Fruit fly (Drosophila melanogaster) whole organism, prepupa: ENCODE data around the gene nxf2.

Source experiments
- Blimp-1 ChIP-seq: fragments of 200-800 bp; sonication (Bioruptor generic); optimal IDR thresholded peaks from 3 replicates; lab custom pipeline; 2017; ENCODE audit warnings: missing biosample characterization, missing genetic modification characterization, mild to moderate bottlenecking, moderate library complexity, missing genetic modification reagents
- CG10669 ChIP-seq: fragments of 200-800 bp; sonication (Bioruptor generic); optimal IDR thresholded peaks from 3 replicates; lab custom pipeline; 2018; ENCODE audit warnings: missing biosample characterization, mild to moderate bottlenecking, missing genetic modification characterization, moderate library complexity
- CG11294 ChIP-seq: fragments of 200-800 bp; sonication (Bioruptor generic); IDR thresholded peaks from 2 replicates; pipeline ENCODE4 v1.3.6; 2022; ENCODE audit warnings: missing biosample characterization, missing genetic modification characterization
- CG11902 ChIP-seq: fragments of 200-800 bp; sonication (Bioruptor generic); optimal IDR thresholded peaks from 3 replicates; lab custom pipeline; 2016; ENCODE audit warnings: missing biosample characterization, missing genetic modification characterization
- CG15336 ChIP-seq: fragments of 200-800 bp; sonication (Bioruptor generic); IDR thresholded peaks from 2 replicates; pipeline ENCODE4 v1.3.6; 2022; ENCODE audit warnings: missing biosample characterization, missing genetic modification characterization
- CG16779 ChIP-seq: fragments of 200-800 bp; sonication (Bioruptor generic); optimal IDR thresholded peaks from 3 replicates; lab custom pipeline; 2017; ENCODE audit warnings: missing biosample characterization, mild to moderate bottlenecking, missing genetic modification characterization
- CG31627 ChIP-seq: fragments of 200-800 bp; sonication (Bioruptor generic); optimal IDR thresholded peaks from 3 replicates; lab custom pipeline; 2016; ENCODE audit warnings: missing biosample characterization, missing genetic modification characterization
- CG32006 ChIP-seq: fragments of 200-800 bp; sonication (Bioruptor generic); optimal IDR thresholded peaks from 3 replicates; lab custom pipeline; 2017; ENCODE audit warnings: missing biosample characterization, mild to moderate bottlenecking, missing genetic modification characterization
- CG3919 ChIP-seq: fragments of 200-800 bp; sonication (Bioruptor generic); optimal IDR thresholded peaks from 3 replicates; lab custom pipeline; 2016; ENCODE audit warnings: missing biosample characterization, missing genetic modification characterization
- CG4318 ChIP-seq: fragments of 200-800 bp; sonication (Bioruptor generic); optimal IDR thresholded peaks from 3 replicates; lab custom pipeline; 2017; ENCODE audit warnings: missing biosample characterization, mild to moderate bottlenecking, missing genetic modification characterization
- CG6808 ChIP-seq: fragments of 200-800 bp; sonication (Bioruptor generic); optimal IDR thresholded peaks from 3 replicates; lab custom pipeline; 2017; ENCODE audit warnings: missing biosample characterization, missing genetic modification characterization, mild to moderate bottlenecking, moderate library complexity, missing genetic modification reagents
- CG6854 ChIP-seq: fragments of 200-800 bp; sonication (Bioruptor generic); optimal IDR thresholded peaks from 2 replicates; lab custom pipeline; 2017; ENCODE audit warnings: missing biosample characterization, mild to moderate bottlenecking, missing genetic modification characterization
- CG7368 ChIP-seq: fragments of 200-800 bp; sonication (Bioruptor generic); optimal IDR thresholded peaks from 3 replicates; lab custom pipeline; 2016; ENCODE audit warnings: missing biosample characterization, missing genetic modification characterization
- CG8319 ChIP-seq: fragments of 200-800 bp; sonication (Bioruptor generic); optimal IDR thresholded peaks from 3 replicates; lab custom pipeline; 2016; ENCODE audit warnings: missing biosample characterization, missing genetic modification characterization
- CG8632 ChIP-seq: fragments of 200-800 bp; sonication (Bioruptor generic); optimal IDR thresholded peaks from 3 replicates; lab custom pipeline; 2016; ENCODE audit warnings: missing biosample characterization, missing genetic modification characterization
- Eip78C ChIP-seq: fragments of 200-800 bp; sonication (Bioruptor generic); peaks from one replicate; lab custom pipeline; 2016; ENCODE audit warnings: missing biosample characterization, missing genetic modification characterization
- Eip93F ChIP-seq: fragments of 200-800 bp; sonication (Bioruptor generic); optimal IDR thresholded peaks from 2 replicates; lab custom pipeline; 2016; ENCODE audit warnings: missing biosample characterization, mild to moderate bottlenecking, missing genetic modification characterization
- Ets21C ChIP-seq: fragments of 200-800 bp; sonication (Bioruptor generic); optimal IDR thresholded peaks from 3 replicates; lab custom pipeline; 2016; ENCODE audit warnings: missing biosample characterization, missing genetic modification characterization
- Ets96B ChIP-seq: fragments of 200-800 bp; optimal IDR thresholded peaks from 2 replicates; lab custom pipeline; 2019; ENCODE audit warnings: missing biosample characterization, mild to moderate bottlenecking, missing genetic modification characterization, moderate library complexity
- Gug ChIP-seq: fragments of 200-800 bp; sonication (Bioruptor generic); IDR thresholded peaks from 2 replicates; pipeline ENCODE4 v1.3.6; 2022; ENCODE audit warnings: missing biosample characterization, missing genetic modification characterization
- Hr38 ChIP-seq: sonication (Bioruptor generic); optimal IDR thresholded peaks from 2 replicates; lab custom pipeline; 2016; ENCODE audit warnings: missing biosample characterization, missing genetic modification characterization
- Hr4 ChIP-seq: fragments of 200-800 bp; sonication (Bioruptor generic); optimal IDR thresholded peaks from 3 replicates; lab custom pipeline; 2016; ENCODE audit warnings: missing biosample characterization, missing genetic modification characterization
- Lpt ChIP-seq: fragments of 200-800 bp; sonication (Bioruptor generic); optimal IDR thresholded peaks from 3 replicates; lab custom pipeline; 2016; ENCODE audit warnings: missing biosample characterization, missing genetic modification characterization
- Met ChIP-seq: fragments of 200-800 bp; sonication (Bioruptor generic); optimal IDR thresholded peaks from 3 replicates; lab custom pipeline; 2016; ENCODE audit warnings: missing biosample characterization, missing genetic modification characterization
- OdsH ChIP-seq: fragments of 200-800 bp; sonication (Bioruptor generic); optimal IDR thresholded peaks from 3 replicates; lab custom pipeline; 2016; ENCODE audit warnings: missing biosample characterization, missing genetic modification characterization
- Sox102F ChIP-seq: fragments of 200-800 bp; sonication (Bioruptor generic); optimal IDR thresholded peaks from 2 replicates; lab custom pipeline; 2016; ENCODE audit warnings: missing biosample characterization, mild to moderate bottlenecking, missing genetic modification characterization
- Sox14 ChIP-seq: fragments of 200-800 bp; sonication (Bioruptor generic); optimal IDR thresholded peaks from 3 replicates; lab custom pipeline; 2016; ENCODE audit warnings: missing biosample characterization, missing genetic modification characterization
- Sox15 ChIP-seq: fragments of 200-800 bp; sonication (Bioruptor generic); optimal IDR thresholded peaks from 3 replicates; lab custom pipeline; 2016; ENCODE audit warnings: missing biosample characterization, missing genetic modification characterization
- achi ChIP-seq: fragments of 200-800 bp; sonication (Bioruptor generic); optimal IDR thresholded peaks from 3 replicates; lab custom pipeline; 2016; ENCODE audit warnings: missing biosample characterization, missing genetic modification characterization
- acj6 ChIP-seq: fragments of 200-800 bp; sonication (Bioruptor generic); optimal IDR thresholded peaks from 3 replicates; lab custom pipeline; 2016; ENCODE audit warnings: missing biosample characterization, missing genetic modification characterization
- dac ChIP-seq: fragments of 200-800 bp; sonication (Bioruptor generic); optimal IDR thresholded peaks from 2 replicates; lab custom pipeline; 2017; ENCODE audit warnings: missing biosample characterization, mild to moderate bottlenecking, missing genetic modification characterization
- dsx ChIP-seq: fragments of 200-800 bp; optimal IDR thresholded peaks from 3 replicates; lab custom pipeline; 2019; ENCODE audit warnings: missing biosample characterization, mild to moderate bottlenecking, missing genetic modification characterization, moderate library complexity; ENCODE audit not compliant: poor library complexity, severe bottlenecking
- esn ChIP-seq: fragments of 200-800 bp; sonication (Bioruptor generic); optimal IDR thresholded peaks from 2 replicates; lab custom pipeline; 2016; ENCODE audit warnings: missing biosample characterization, mild to moderate bottlenecking, missing genetic modification characterization, moderate library complexity
- fd59A ChIP-seq: fragments of 200-800 bp; sonication (Bioruptor generic); optimal IDR thresholded peaks from 2 replicates; lab custom pipeline; 2017; ENCODE audit warnings: missing biosample characterization, mild to moderate bottlenecking, missing genetic modification characterization, missing genetic modification reagents
- fd85E ChIP-seq: fragments of 200-800 bp; sonication (Bioruptor generic); optimal IDR thresholded peaks from 3 replicates; lab custom pipeline; 2016; ENCODE audit warnings: missing biosample characterization, missing genetic modification characterization
- lz ChIP-seq: fragments of 200-800 bp; sonication (Bioruptor generic); optimal IDR thresholded peaks from 3 replicates; lab custom pipeline; 2016; ENCODE audit warnings: missing biosample characterization, missing genetic modification characterization
- pdm3 ChIP-seq: fragments of 200-800 bp; sonication (Bioruptor generic); optimal IDR thresholded peaks from 3 replicates; lab custom pipeline; 2016; ENCODE audit warnings: missing biosample characterization, missing genetic modification characterization
- salr ChIP-seq, 2 experiments: fragments of 200-800 bp; sonication (Bioruptor generic); optimal IDR thresholded peaks; 3 replicates each; lab custom pipeline; 2016 to 2018; ENCODE audit warnings: missing biosample characterization in 2 of 2, missing genetic modification characterization in 2 of 2, mild to moderate bottlenecking in 1 of 2
- spab ChIP-seq: fragments of 200-800 bp; sonication (Bioruptor generic); optimal IDR thresholded peaks from 2 replicates; lab custom pipeline; 2017; ENCODE audit warnings: missing biosample characterization, mild to moderate bottlenecking, missing genetic modification characterization, missing genetic modification reagents
- ss ChIP-seq, 2 experiments: fragments of 200-800 bp; sonication (Bioruptor generic); optimal IDR thresholded peaks; 2 replicates in 1 of 2; 3 replicates in 1 of 2; lab custom pipeline; 2017 to 2018; ENCODE audit warnings: mild to moderate bottlenecking in 2 of 2, missing biosample characterization in 2 of 2, missing genetic modification characterization in 2 of 2, moderate library complexity in 1 of 2
- svp ChIP-seq: fragments of 200-800 bp; sonication (Bioruptor generic); peaks from one replicate; lab custom pipeline; 2016; ENCODE audit warnings: missing biosample characterization, missing genetic modification characterization
- vri ChIP-seq: fragments of 200-800 bp; sonication (Bioruptor generic); optimal IDR thresholded peaks from 3 replicates; lab custom pipeline; 2016; ENCODE audit warnings: missing biosample characterization, mild to moderate bottlenecking, missing genetic modification characterization

The nxf2 gene

dm6 chr3L:16615132-16615709, 35.1 kb upstream of the nxf2 start, which contains the start of gene Mo25 (continued):
- peak; percentile 12 for TF ChIP-seq CG31627 (GFP tag; lab: Kevin White, UChicago)
- no peak for TF ChIP-seq spab (GFP tag; lab: Kevin White, UChicago)
- no peak for TF ChIP-seq Lpt (GFP tag; lab: Kevin White, UChicago)
- TF ChIP-seq Eip78C (GFP tag; lab: Kevin White, UChicago), result peak; percentile 70
- TF ChIP-seq CG8632 (GFP tag; lab: Kevin White, UChicago), result no peak
- no peak for TF ChIP-seq CG7368 (GFP tag; lab: Kevin White, UChicago)
- peak; percentile 57 for TF ChIP-seq vri (GFP tag; lab: Kevin White, UChicago)
- TF ChIP-seq dac, result no peak
- no peak for TF ChIP-seq Hr38 (GFP tag; lab: Kevin White, UChicago)
- no peak for TF ChIP-seq achi (GFP tag; lab: Kevin White, UChicago)
- no peak for TF ChIP-seq CG6808 (GFP tag; lab: Kevin White, UChicago)
- TF ChIP-seq Eip93F (GFP tag; lab: Kevin White, UChicago), result peak; percentile 59
- no peak for TF ChIP-seq fd59A (GFP tag; lab: Kevin White, UChicago)
- peak; percentile 42 for TF ChIP-seq OdsH (GFP tag; lab: Kevin White, UChicago)
- peak; percentile 52 for TF ChIP-seq CG3919
- peak; percentile 0 for TF ChIP-seq CG6854 (GFP tag; lab: Kevin White, UChicago)
- no peak for TF ChIP-seq fd85E (GFP tag; lab: Kevin White, UChicago)
- TF ChIP-seq dsx (GFP tag; lab: Kevin White, UChicago), result no peak
- TF ChIP-seq Sox15 (GFP tag; lab: Kevin White, UChicago), result no peak
- peak; percentile 39 for TF ChIP-seq lz (GFP tag; lab: Kevin White, UChicago)
- peak; percentile 24 for TF ChIP-seq pdm3 (GFP tag; lab: Kevin White, UChicago)
- no peak for TF ChIP-seq CG11294 (GFP tag; lab: Robert Waterston, UW)
- TF ChIP-seq Sox14, result peak; percentile 36
- TF ChIP-seq salr (GFP tag; optimal IDR thresholded peaks at IDR 0.05; lab: Kevin White, UChicago), result no peak
- no peak for TF ChIP-seq Gug (GFP tag; lab: Robert Waterston, UW)
- TF ChIP-seq CG32006, result no peak
- no peak for TF ChIP-seq CG15336 (GFP tag; lab: Robert Waterston, UW)
- no peak for TF ChIP-seq CG16779 (tag; lab: Kevin White, UChicago)
- TF ChIP-seq CG4318 (GFP tag; lab: Kevin White, UChicago), result no peak

dm6 chr3L:16612972-16613371, 32.9 kb upstream of the nxf2 start:
- peak; percentile 2 for TF ChIP-seq acj6
- no peak for TF ChIP-seq CG4318 (GFP tag; lab: Kevin White, UChicago)
- peak; percentile 1 for TF ChIP-seq Met
- peak; percentile 14 for TF ChIP-seq CG31627 (GFP tag; lab: Kevin White, UChicago)
- no peak for TF ChIP-seq CG11294 (GFP tag; lab: Robert Waterston, UW)
- peak; percentile 23 for TF ChIP-seq Hr4 (GFP tag; lab: Kevin White, UChicago)
- no peak for TF ChIP-seq CG16779 (tag; lab: Kevin White, UChicago)
- no peak for TF ChIP-seq CG11902
- TF ChIP-seq CG15336 (GFP tag; lab: Robert Waterston, UW), result peak; percentile 14; the same call in 1 of the 2 replicates
- no peak for TF ChIP-seq CG10669
- TF ChIP-seq Sox102F (GFP tag; lab: Kevin White, UChicago), result peak; percentile 21
- no peak for TF ChIP-seq Blimp-1 (GFP tag; lab: Kevin White, UChicago)
- no peak for TF ChIP-seq ss (GFP tag; optimal IDR thresholded peaks at IDR 0.05; lab: Kevin White, UChicago)
- TF ChIP-seq Sox14, result peak; percentile 34
- no peak for TF ChIP-seq CG6854 (GFP tag; lab: Kevin White, UChicago)
- no peak for TF ChIP-seq Ets21C
- TF ChIP-seq svp, result peak; percentile 79
- TF ChIP-seq esn, result peak; percentile 26
- no peak for TF ChIP-seq CG8319 (GFP tag; lab: Kevin White, UChicago)
- TF ChIP-seq Ets96B (tag; lab: Kevin White, UChicago), result no peak
- peak; percentile 53 for TF ChIP-seq Eip78C (GFP tag; lab: Kevin White, UChicago)
- peak; percentile 3 for TF ChIP-seq Eip93F (GFP tag; lab: Kevin White, UChicago)
